Worm (Caenorhabditis elegans) whole organism, L1 larva: Measurements from ENCODE around the gene nas-23.

Source experiments
- C04F5.9 ChIP-seq: sonication (generic microtip); optimal IDR thresholded peaks from 2 replicates; lab custom pipeline; 2016; ENCODE audit warnings: missing genetic modification characterization, missing compliant biosample characterization
- C34B4.2 ChIP-seq: sonication (generic microtip); optimal IDR thresholded peaks from 2 replicates; lab custom pipeline; 2017; ENCODE audit warnings: mild to moderate bottlenecking, missing genetic modification characterization, missing compliant biosample characterization
- F16B12.6 ChIP-seq: fragments of 150-350 bp; optimal IDR thresholded peaks from 2 replicates; lab custom pipeline; 2014; ENCODE audit warnings: missing biosample characterization, missing genetic modification characterization
- Y116A8C.19 ChIP-seq: sonication (generic microtip); optimal IDR thresholded peaks from 2 replicates; lab custom pipeline; 2016; ENCODE audit warnings: missing compliant biosample characterization, missing genetic modification characterization, borderline replicate concordance
- aha-1 ChIP-seq: fragments of 150-350 bp; optimal IDR thresholded peaks from 2 replicates; lab custom pipeline; 2014; ENCODE audit warnings: missing biosample characterization, missing genetic modification characterization
- alr-1 ChIP-seq: fragments of 200-800 bp; sonication (Bioruptor generic); optimal IDR thresholded peaks from 2 replicates; lab custom pipeline; 2018; ENCODE audit warnings: borderline replicate concordance, mild to moderate bottlenecking, missing genetic modification characterization, missing compliant biosample characterization
- ceh-63 ChIP-seq: fragments of 200-800 bp; sonication (Bioruptor generic); optimal IDR thresholded peaks from 2 replicates; lab custom pipeline; 2018; ENCODE audit warnings: mild to moderate bottlenecking, missing genetic modification characterization, missing compliant biosample characterization
- ceh-90 ChIP-seq: sonication (generic microtip); optimal IDR thresholded peaks from 2 replicates; lab custom pipeline; 2016; ENCODE audit warnings: missing genetic modification characterization, missing compliant biosample characterization
- ces-1 ChIP-seq: fragments of 150-350 bp; optimal IDR thresholded peaks from 2 replicates; lab custom pipeline; 2014; ENCODE audit warnings: missing biosample characterization, missing genetic modification reagents, missing genetic modification characterization
- dpl-1 ChIP-seq, 3 experiments: fragments of 150-350 bp in 2 of 3; sonication (generic microtip) in 1 of 3; optimal IDR thresholded peaks; 2 replicates each; lab custom pipeline; 2014 to 2017; ENCODE audit warnings: missing biosample characterization in 3 of 3, missing genetic modification characterization in 3 of 3, missing genetic modification reagents in 3 of 3
- dsc-1 ChIP-seq: sonication (generic microtip); optimal IDR thresholded peaks from 2 replicates; lab custom pipeline; 2016; ENCODE audit warnings: mild to moderate bottlenecking, missing genetic modification characterization, missing compliant biosample characterization
- efl-1 ChIP-seq, 4 experiments: fragments of 150-350 bp; optimal IDR thresholded peaks in 3 of 4; peaks in 1 of 4; 1 replicate in 1 of 4; 2 replicates in 3 of 4; lab custom pipeline; 2014; ENCODE audit warnings: missing biosample characterization in 2 of 4, missing genetic modification characterization in 2 of 4, missing genetic modification reagents in 2 of 4
- efl-3 ChIP-seq: fragments of 200-800 bp; sonication (Bioruptor generic); optimal IDR thresholded peaks from 2 replicates; lab custom pipeline; 2018; ENCODE audit warnings: mild to moderate bottlenecking, missing genetic modification characterization, missing compliant biosample characterization
- egl-27 ChIP-seq, 2 experiments: fragments of 150-350 bp in 1 of 2; sonication (generic microtip); optimal IDR thresholded peaks; 3 replicates each; lab custom pipeline; 2017 to 2018; ENCODE audit warnings: missing biosample characterization in 2 of 2, missing genetic modification characterization in 2 of 2, missing genetic modification reagents in 2 of 2
- elt-3 ChIP-seq, 6 experiments: fragments of 150-350 bp in 1 of 6; sonication (generic microtip); optimal IDR thresholded peaks; 2 replicates each; lab custom pipeline; 2017 to 2018; ENCODE audit warnings: missing biosample characterization in 6 of 6, missing genetic modification characterization in 6 of 6, inconsistent platforms in 1 of 6
- fkh-10 ChIP-seq: sonication (generic microtip); optimal IDR thresholded peaks from 2 replicates; lab custom pipeline; 2017; ENCODE audit warnings: missing biosample characterization, missing genetic modification reagents, missing genetic modification characterization
- fos-1 ChIP-seq: fragments of 150-350 bp; optimal IDR thresholded peaks from 2 replicates; lab custom pipeline; 2014; ENCODE audit warnings: missing biosample characterization, missing genetic modification characterization
- grh-1 ChIP-seq: fragments of 200-800 bp; sonication (Bioruptor generic); IDR thresholded peaks from 2 replicates; pipeline ENCODE4 v1.3.6; 2022; ENCODE audit warnings: missing genetic modification reagents, missing genetic modification characterization, missing compliant biosample characterization
- hlh-17 ChIP-seq: fragments of 200-800 bp; sonication (Bioruptor generic); optimal IDR thresholded peaks from 2 replicates; lab custom pipeline; 2018; ENCODE audit warnings: missing genetic modification characterization, mild to moderate bottlenecking, missing compliant biosample characterization, moderate library complexity, borderline replicate concordance
- hlh-4 ChIP-seq: sonication (generic microtip); optimal IDR thresholded peaks from 2 replicates; lab custom pipeline; 2016; ENCODE audit warnings: mild to moderate bottlenecking, missing genetic modification characterization, missing compliant biosample characterization
- hpl-2 ChIP-seq: fragments of 150-350 bp; optimal IDR thresholded peaks from 2 replicates; lab custom pipeline; 2014; ENCODE audit warnings: missing biosample characterization, missing genetic modification reagents, missing genetic modification characterization
- lin-13 ChIP-seq: fragments of 150-350 bp; optimal IDR thresholded peaks from 2 replicates; lab custom pipeline; 2014; ENCODE audit warnings: missing biosample characterization, missing genetic modification reagents, missing genetic modification characterization
- lin-15B ChIP-seq: fragments of 150-350 bp; sonication (generic microtip); optimal IDR thresholded peaks from 3 replicates; lab custom pipeline; 2014; ENCODE audit warnings: missing biosample characterization, missing genetic modification characterization
- lin-35 ChIP-seq, 2 experiments: fragments of 150-350 bp; optimal IDR thresholded peaks; 2 replicates each; lab custom pipeline; 2014; ENCODE audit warnings: missing biosample characterization in 2 of 2, missing genetic modification characterization in 2 of 2, missing genetic modification reagents in 2 of 2
- lir-3 ChIP-seq: sonication (generic microtip); optimal IDR thresholded peaks from 2 replicates; lab custom pipeline; 2016; ENCODE audit warnings: mild to moderate bottlenecking, missing genetic modification characterization, moderate library complexity, missing compliant biosample characterization; ENCODE audit not compliant: poor library complexity
- mdl-1 ChIP-seq, 2 experiments: fragments of 150-350 bp; optimal IDR thresholded peaks; 2 replicates each; lab custom pipeline; 2014 to 2017; ENCODE audit warnings: missing biosample characterization in 2 of 2, missing genetic modification characterization in 2 of 2, inconsistent platforms in 1 of 2
- mep-1 ChIP-seq: fragments of 150-350 bp; optimal IDR thresholded peaks from 2 replicates; lab custom pipeline; 2014; ENCODE audit warnings: missing biosample characterization, missing genetic modification characterization
- nhr-19 ChIP-seq: fragments of 200-800 bp; sonication (Bioruptor generic); conservative IDR thresholded peaks from 2 replicates; pipeline ENCODE4 v1.3.6; 2022; ENCODE audit warnings: missing genetic modification characterization, missing compliant biosample characterization
- nhr-237 ChIP-seq: fragments of 150-350 bp; optimal IDR thresholded peaks from 2 replicates; lab custom pipeline; 2014; ENCODE audit warnings: missing biosample characterization, missing genetic modification characterization
- nhr-28 ChIP-seq: fragments of 150-350 bp; optimal IDR thresholded peaks from 2 replicates; lab custom pipeline; 2014; ENCODE audit warnings: missing biosample characterization, missing genetic modification characterization
- nhr-76 ChIP-seq: sonication (generic microtip); optimal IDR thresholded peaks from 2 replicates; lab custom pipeline; 2017; ENCODE audit warnings: missing biosample characterization, missing genetic modification characterization
- nhr-77 ChIP-seq: fragments of 150-350 bp; optimal IDR thresholded peaks from 2 replicates; lab custom pipeline; 2014; ENCODE audit warnings: missing biosample characterization, missing genetic modification characterization
- nhr-84 ChIP-seq: sonication (generic microtip); optimal IDR thresholded peaks from 2 replicates; lab custom pipeline; 2017; ENCODE audit warnings: missing biosample characterization, missing genetic modification characterization
- pag-3 ChIP-seq: sonication (generic microtip); optimal IDR thresholded peaks from 2 replicates; lab custom pipeline; 2017; ENCODE audit warnings: missing genetic modification characterization, mild to moderate bottlenecking, missing compliant biosample characterization, antibody characterized with exemption, borderline replicate concordance; ENCODE audit not compliant: insufficient read depth
- pqm-1 ChIP-seq: sonication (generic microtip); optimal IDR thresholded peaks from 3 replicates; lab custom pipeline; 2017; ENCODE audit warnings: missing biosample characterization, missing genetic modification characterization
- rnt-1 ChIP-seq: sonication (generic microtip); optimal IDR thresholded peaks from 2 replicates; lab custom pipeline; 2016; ENCODE audit warnings: mild to moderate bottlenecking, missing genetic modification characterization, moderate library complexity, missing compliant biosample characterization
- skn-1 ChIP-seq: fragments of 150-350 bp; optimal IDR thresholded peaks from 2 replicates; lab custom pipeline; 2014; ENCODE audit warnings: missing biosample characterization, missing genetic modification characterization
- snpc-4 ChIP-seq: fragments of 150-350 bp; optimal IDR thresholded peaks from 2 replicates; lab custom pipeline; 2014; ENCODE audit warnings: missing biosample characterization, missing genetic modification characterization
- snu-23 ChIP-seq: sonication (generic microtip); optimal IDR thresholded peaks from 2 replicates; lab custom pipeline; 2016; ENCODE audit warnings: missing genetic modification characterization, missing compliant biosample characterization
- sox-4 ChIP-seq: sonication (generic microtip); optimal IDR thresholded peaks from 2 replicates; lab custom pipeline; 2016; ENCODE audit warnings: missing genetic modification characterization, missing compliant biosample characterization
- sptf-1 ChIP-seq: fragments of 150-350 bp; optimal IDR thresholded peaks from 2 replicates; lab custom pipeline; 2014; ENCODE audit warnings: missing biosample characterization, missing genetic modification characterization
- sup-37 ChIP-seq: fragments of 200-800 bp; sonication (Bioruptor generic); optimal IDR thresholded peaks from 2 replicates; lab custom pipeline; 2018; ENCODE audit warnings: mild to moderate bottlenecking, missing genetic modification characterization, missing compliant biosample characterization
- swsn-7 ChIP-seq: sonication (generic microtip); optimal IDR thresholded peaks from 2 replicates; lab custom pipeline; 2016; ENCODE audit warnings: missing genetic modification characterization, missing compliant biosample characterization
- tlp-1 ChIP-seq: fragments of 150-350 bp; optimal IDR thresholded peaks from 2 replicates; lab custom pipeline; 2014; ENCODE audit warnings: missing biosample characterization, missing genetic modification characterization
- unc-130 ChIP-seq: fragments of 150-350 bp; optimal IDR thresholded peaks from 2 replicates; lab custom pipeline; 2017; ENCODE audit warnings: missing biosample characterization, missing genetic modification characterization, inconsistent platforms
- unc-30 ChIP-seq: sonication (generic microtip); optimal IDR thresholded peaks from 2 replicates; lab custom pipeline; 2017; ENCODE audit warnings: missing biosample characterization, missing genetic modification characterization
- unc-86 ChIP-seq: sonication (generic microtip); optimal IDR thresholded peaks from 2 replicates; lab custom pipeline; 2016; ENCODE audit warnings: missing genetic modification characterization, missing compliant biosample characterization
- unc-98 ChIP-seq: fragments of 200-800 bp; sonication (Bioruptor generic); IDR thresholded peaks from 2 replicates; pipeline ENCODE4 v1.3.6; 2022; ENCODE audit warnings: missing genetic modification characterization, missing compliant biosample characterization
- vab-15 ChIP-seq: sonication (generic microtip); optimal IDR thresholded peaks from 2 replicates; lab custom pipeline; 2017; ENCODE audit warnings: missing genotype, mild to moderate bottlenecking, missing genetic modification characterization, missing compliant biosample characterization

Gene nas-23

ce11 chrII:7483009-7483408, 10.5 kb downstream of the nas-23 start, which contains the start of gene cah-2:
TSS of gene cah-2 (minus strand) at chrII:7483109.
- TF ChIP-seq unc-130 (tag; lab: Kevin White, UChicago) = no peak
- TF ChIP-seq ces-1 = no peak
- no peak for TF ChIP-seq nhr-84 (tag; lab: Kevin White, UChicago)
- no peak for TF ChIP-seq rnt-1 (tag; lab: Kevin White, UChicago)
- no peak for TF ChIP-seq mep-1 (tag; lab: Kevin White, UChicago)
- TF ChIP-seq efl-3 (GFP tag; lab: Kevin White, UChicago) = no peak
- TF ChIP-seq fkh-10 (GFP tag; lab: Kevin White, UChicago) = no peak
- TF ChIP-seq vab-15 = no peak
- TF ChIP-seq lin-15B (tag; lab: Kevin White, UChicago) = no peak
- TF ChIP-seq alr-1 (tag; lab: Kevin White, UChicago) = no peak
- no peak for TF ChIP-seq unc-86 (tag; lab: Kevin White, UChicago)
- no peak for TF ChIP-seq mdl-1 (tag; optimal IDR thresholded peaks at IDR 0.05; lab: Kevin White, UChicago)
- no peak for TF ChIP-seq nhr-76 (tag; lab: Kevin White, UChicago)
- TF ChIP-seq efl-1 (optimal IDR thresholded peaks at IDR 0.05; lab: Kevin White, UChicago) = no peak
- no peak for TF ChIP-seq efl-1 (GFP tag; optimal IDR thresholded peaks at IDR 0.05 in 1 of 2; lab: Kevin White, UChicago)
- no peak for TF ChIP-seq dsc-1
- TF ChIP-seq pqm-1 (tag; lab: Kevin White, UChicago) = no peak
- TF ChIP-seq snu-23 (GFP tag; lab: Kevin White, UChicago) = no peak
- no peak for TF ChIP-seq snpc-4
- no peak for TF ChIP-seq unc-30 (tag; lab: Kevin White, UChicago)
- TF ChIP-seq, all 84 proteins: peak for 0

ce11 chrII:7478487-7479234, 14.8 kb downstream of the nas-23 start, which contains the start of the genes aka-1 and ubc-6:
TSS of gene aka-1 (minus strand) at chrII:7478537.
TSS of gene ubc-6 (plus strand) at chrII:7479187.
- TF ChIP-seq tlp-1 (tag; lab: Kevin White, UChicago) = no peak
- no peak for TF ChIP-seq unc-30 (tag; lab: Kevin White, UChicago)
- TF ChIP-seq fkh-10 (GFP tag; lab: Kevin White, UChicago) = peak; percentile 58
- TF ChIP-seq sox-4 = peak; percentile 57
- peak; percentile 35 for TF ChIP-seq C04F5.9 (tag; lab: Kevin White, UChicago)
- no peak for TF ChIP-seq pag-3
- TF ChIP-seq dsc-1 = peak; percentile 66
- no peak for TF ChIP-seq sptf-1 (tag; lab: Kevin White, UChicago)
- TF ChIP-seq unc-98 (GFP tag; lab: Robert Waterston, UW) = no peak
- TF ChIP-seq grh-1 (GFP tag; lab: Robert Waterston, UW) = peak; percentile 90
- TF ChIP-seq C34B4.2 (tag; lab: Kevin White, UChicago) = no peak
- TF ChIP-seq fos-1 (tag; lab: Kevin White, UChicago) = peak; percentile 42
- TF ChIP-seq ceh-63 (GFP tag; lab: Kevin White, UChicago) = no peak
- TF ChIP-seq Y116A8C.19 (tag; lab: Kevin White, UChicago) = no peak
- TF ChIP-seq skn-1 (tag; lab: Kevin White, UChicago) = peak; percentile 48
- no peak for TF ChIP-seq nhr-237 (tag; lab: Kevin White, UChicago)
- TF ChIP-seq dpl-1 (GFP tag; optimal IDR thresholded peaks at IDR 0.05; lab: Kevin White, UChicago) = peak; percentile 56 to 71 (median 67)
- TF ChIP-seq hlh-17 = no peak
- TF ChIP-seq lin-35 (GFP tag; optimal IDR thresholded peaks at IDR 0.05; lab: Kevin White, UChicago) = peak; percentile 70 to 84
- peak; percentile 82 for TF ChIP-seq nhr-77 (tag; lab: Kevin White, UChicago)
- TF ChIP-seq swsn-7 (tag; lab: Kevin White, UChicago) = peak; percentile 79
- peak; percentile 92 for TF ChIP-seq nhr-19 (GFP tag; lab: Robert Waterston, UW)
- peak in 1 of 6 experiments; percentile 45 for TF ChIP-seq elt-3 (tag; optimal IDR thresholded peaks at IDR 0.05; lab: Kevin White, UChicago)
- no peak for TF ChIP-seq ceh-90 (tag; lab: Kevin White, UChicago)
- TF ChIP-seq hpl-2 (GFP tag; lab: Kevin White, UChicago) = no peak
- no peak for TF ChIP-seq aha-1 (tag; lab: Kevin White, UChicago)
- TF ChIP-seq sup-37 = no peak
- peak; percentile 30 for TF ChIP-seq nhr-76 (tag; lab: Kevin White, UChicago)
- TF ChIP-seq lir-3 = peak; percentile 71
- no peak for TF ChIP-seq egl-27 (tag; optimal IDR thresholded peaks at IDR 0.05; lab: Kevin White, UChicago)
- no peak for TF ChIP-seq nhr-28 (tag; lab: Kevin White, UChicago)
- peak in 1 of 2 experiments; percentile 36 for TF ChIP-seq mdl-1 (tag; optimal IDR thresholded peaks at IDR 0.05; lab: Kevin White, UChicago)
- no peak for TF ChIP-seq hlh-4
- peak; percentile 93 for TF ChIP-seq F16B12.6 (tag; lab: Kevin White, UChicago)
- peak; percentile 54 for TF ChIP-seq lin-13 (GFP tag; lab: Kevin White, UChicago)
